Worm (Caenorhabditis elegans) whole organism, late embryonic: ENCODE results near the gene srd-27.

Source experiments
- ceh-24 ChIP-seq: sonication (generic microtip); optimal IDR thresholded peaks from 2 replicates; lab custom pipeline; 2016; ENCODE audit warnings: mild to moderate bottlenecking, missing genetic modification characterization, missing compliant biosample characterization
- ceh-45 ChIP-seq: fragments of 200-800 bp; sonication (Bioruptor generic); IDR thresholded peaks from 2 replicates; pipeline ENCODE4 v1.3.6; 2022; ENCODE audit warnings: missing genetic modification reagents, missing genetic modification characterization, missing compliant biosample characterization
- dve-1 ChIP-seq: sonication (generic microtip); optimal IDR thresholded peaks from 2 replicates; lab custom pipeline; 2017; ENCODE audit warnings: antibody characterized with exemption, mild to moderate bottlenecking, missing genetic modification characterization, missing compliant biosample characterization
- npax-4 ChIP-seq: sonication (generic microtip); optimal IDR thresholded peaks from 2 replicates; lab custom pipeline; 2016; ENCODE audit warnings: missing genetic modification characterization, missing compliant biosample characterization
- pqm-1 ChIP-seq: sonication (generic microtip); optimal IDR thresholded peaks from 2 replicates; lab custom pipeline; 2016; ENCODE audit warnings: missing genetic modification characterization, missing compliant biosample characterization
- unc-55 ChIP-seq: sonication (generic microtip); optimal IDR thresholded peaks from 2 replicates; lab custom pipeline; 2017; ENCODE audit warnings: missing biosample characterization, missing genetic modification reagents, missing genetic modification characterization

ce11 chrV:15773941-15774340, 29.2 kb upstream of the srd-27 start:
- TF ChIP-seq ceh-24 (tag; lab: Kevin White, UChicago) (no peak), dve-1 (tag; lab: Kevin White, UChicago) (no peak), npax-4 (tag; lab: Kevin White, UChicago) (no peak), unc-55 (GFP tag; lab: Kevin White, UChicago) (no peak), pqm-1 (no peak), ceh-45 (GFP tag; lab: Robert Waterston, UW) (no peak)
